Worm (Caenorhabditis elegans) whole organism, L4 larva: ENCODE results near the gene catp-2.

Source experiments
- R02D3.7 ChIP-seq: fragments of 150-350 bp; sonication (generic microtip); optimal IDR thresholded peaks from 3 replicates; lab custom pipeline; 2014; ENCODE audit warnings: missing biosample characterization, missing genetic modification characterization
- ceh-28 ChIP-seq: fragments of 150-350 bp; optimal IDR thresholded peaks from 2 replicates; lab custom pipeline; 2014; ENCODE audit warnings: missing biosample characterization, missing genetic modification reagents, missing genetic modification characterization
- egl-27 ChIP-seq: sonication (generic microtip); optimal IDR thresholded peaks from 3 replicates; lab custom pipeline; 2017; ENCODE audit warnings: missing biosample characterization, missing genetic modification reagents, missing genetic modification characterization
- hif-1 ChIP-seq, 2 experiments: sonication (generic microtip); optimal IDR thresholded peaks; 2 replicates each; lab custom pipeline; 2016 to 2017; ENCODE audit warnings: missing compliant biosample characterization in 2 of 2, missing genetic modification characterization in 2 of 2, missing genetic modification reagents in 2 of 2, missing genotype in 2 of 2, mild to moderate bottlenecking in 1 of 2
- lin-13 ChIP-seq: fragments of 150-350 bp; optimal IDR thresholded peaks from 2 replicates; lab custom pipeline; 2014; ENCODE audit warnings: missing biosample characterization, missing genetic modification reagents, missing genetic modification characterization
- mxl-3 ChIP-seq: fragments of 200-800 bp; sonication (Bioruptor generic); optimal IDR thresholded peaks from 2 replicates; lab custom pipeline; 2018; ENCODE audit warnings: mild to moderate bottlenecking, missing genetic modification characterization, missing compliant biosample characterization
- nhr-76 ChIP-seq: fragments of 150-350 bp; optimal IDR thresholded peaks from 2 replicates; lab custom pipeline; 2014; ENCODE audit warnings: missing biosample characterization, missing genetic modification characterization

ce11 chrV:4885372-4885771, 49.1 kb upstream of the catp-2 start, which contains the start of gene T19H12.3:
- TF ChIP-seq hif-1 (tag; optimal IDR thresholded peaks at IDR 0.05; lab: Kevin White, UChicago) (no peak), ceh-28 (tag; lab: Kevin White, UChicago) (no peak), egl-27 (tag; lab: Kevin White, UChicago) (no peak), R02D3.7 (tag; lab: Kevin White, UChicago) (no peak), nhr-76 (no peak), lin-13 (GFP tag; lab: Kevin White, UChicago) (no peak), mxl-3 (GFP tag; lab: Kevin White, UChicago) (no peak)
